Worm (Caenorhabditis elegans) whole organism, L2 larva: ENCODE data around the gene tiar-2.
"Not testable (repeated sequence)": the region's sequence is repeated elsewhere in the genome, so short reads cannot be mapped to it uniquely, and the experiment has no call there.

Experiments
- R02D3.7 ChIP-seq: fragments of 150-350 bp; optimal IDR thresholded peaks from 2 replicates; lab custom pipeline; 2014; ENCODE audit warnings: missing biosample characterization, missing genetic modification characterization
- Y55F3AM.14 ChIP-seq: fragments of 200-800 bp; sonication (Bioruptor generic); optimal IDR thresholded peaks from 2 replicates; lab custom pipeline; 2018; ENCODE audit warnings: mild to moderate bottlenecking, missing genetic modification characterization, missing compliant biosample characterization
- ZK546.5 ChIP-seq: sonication (generic microtip); optimal IDR thresholded peaks from 2 replicates; lab custom pipeline; 2017; ENCODE audit warnings: missing biosample characterization, missing genetic modification characterization
- alr-1 ChIP-seq: fragments of 150-350 bp; optimal IDR thresholded peaks from 2 replicates; lab custom pipeline; 2014; ENCODE audit warnings: missing biosample characterization, missing genetic modification characterization
- aly-2 ChIP-seq: fragments of 150-350 bp; optimal IDR thresholded peaks from 2 replicates; lab custom pipeline; 2014; ENCODE audit warnings: missing biosample characterization, missing genetic modification characterization
- ama-1 ChIP-seq: fragments of 150-350 bp; optimal IDR thresholded peaks from 2 replicates; lab custom pipeline; 2018; ENCODE audit warnings: inconsistent platforms
- blmp-1 ChIP-seq: sonication (generic microtip); optimal IDR thresholded peaks from 2 replicates; lab custom pipeline; 2017; ENCODE audit warnings: missing genetic modification characterization, mild to moderate bottlenecking, missing compliant biosample characterization, antibody characterized with exemption, moderate library complexity; ENCODE audit not compliant: insufficient read depth
- ceh-16 ChIP-seq: fragments of 150-350 bp; optimal IDR thresholded peaks from 2 replicates; lab custom pipeline; 2014; ENCODE audit warnings: missing biosample characterization, missing genetic modification characterization
- crh-2 ChIP-seq: sonication (generic microtip); optimal IDR thresholded peaks from 2 replicates; lab custom pipeline; 2017; ENCODE audit warnings: missing biosample characterization, missing genetic modification characterization
- dmd-4 ChIP-seq: sonication (generic microtip); optimal IDR thresholded peaks from 2 replicates; lab custom pipeline; 2017; ENCODE audit warnings: missing biosample characterization, missing genetic modification characterization
- egl-27 ChIP-seq: sonication (generic microtip); optimal IDR thresholded peaks from 3 replicates; lab custom pipeline; 2017; ENCODE audit warnings: missing biosample characterization, missing genetic modification reagents, missing genetic modification characterization
- gmeb-1 ChIP-seq: fragments of 150-350 bp; optimal IDR thresholded peaks from 2 replicates; lab custom pipeline; 2014; ENCODE audit warnings: missing biosample characterization, missing genetic modification characterization
- lin-11 ChIP-seq: fragments of 150-350 bp; sonication (generic microtip); optimal IDR thresholded peaks from 2 replicates; lab custom pipeline; 2014; ENCODE audit warnings: missing biosample characterization, missing genetic modification characterization, inconsistent platforms, mixed read lengths
- lin-13 ChIP-seq: fragments of 150-350 bp; optimal IDR thresholded peaks from 2 replicates; lab custom pipeline; 2014; ENCODE audit warnings: missing biosample characterization, missing genetic modification reagents, missing genetic modification characterization
- lin-39 ChIP-seq: fragments of 150-350 bp; optimal IDR thresholded peaks from 2 replicates; lab custom pipeline; 2014; ENCODE audit warnings: missing biosample characterization, missing genetic modification reagents, missing genetic modification characterization
- lsy-2 ChIP-seq, 2 experiments: fragments of 150-350 bp in 1 of 2; sonication (generic microtip) in 1 of 2; optimal IDR thresholded peaks; 2 replicates each; lab custom pipeline; 2014 to 2017; ENCODE audit warnings: missing biosample characterization in 2 of 2, missing genetic modification characterization in 2 of 2
- mab-5 ChIP-seq: fragments of 150-350 bp; optimal IDR thresholded peaks from 2 replicates; lab custom pipeline; 2014; ENCODE audit warnings: missing biosample characterization, missing genetic modification characterization
- mdl-1 ChIP-seq, 2 experiments: fragments of 150-350 bp in 1 of 2; sonication (generic microtip) in 1 of 2; optimal IDR thresholded peaks; 2 replicates each; lab custom pipeline; 2017; ENCODE audit warnings: missing biosample characterization in 2 of 2, missing genetic modification characterization in 2 of 2
- nhr-10 ChIP-seq: sonication (generic microtip); optimal IDR thresholded peaks from 2 replicates; lab custom pipeline; 2017; ENCODE audit warnings: missing biosample characterization, missing genetic modification characterization
- nhr-11 ChIP-seq: fragments of 150-350 bp; optimal IDR thresholded peaks from 2 replicates; lab custom pipeline; 2014; ENCODE audit warnings: missing biosample characterization, missing genetic modification characterization
- nhr-129 ChIP-seq: fragments of 150-350 bp; optimal IDR thresholded peaks from 2 replicates; lab custom pipeline; 2014; ENCODE audit warnings: missing biosample characterization, missing genetic modification characterization
- nhr-23 ChIP-seq: fragments of 150-350 bp; optimal IDR thresholded peaks from 2 replicates; lab custom pipeline; 2014; ENCODE audit warnings: missing biosample characterization, missing genetic modification reagents, missing genetic modification characterization
- nhr-25 ChIP-seq: fragments of 150-350 bp; sonication (generic microtip); optimal IDR thresholded peaks from 3 replicates; lab custom pipeline; 2014; ENCODE audit warnings: missing biosample characterization, missing genetic modification characterization
- nhr-77 ChIP-seq: fragments of 150-350 bp; optimal IDR thresholded peaks from 2 replicates; lab custom pipeline; 2014; ENCODE audit warnings: missing biosample characterization, missing genetic modification characterization
- peb-1 ChIP-seq: fragments of 150-350 bp; optimal IDR thresholded peaks from 2 replicates; lab custom pipeline; 2014; ENCODE audit warnings: missing biosample characterization, missing genetic modification characterization
- sem-4 ChIP-seq: fragments of 150-350 bp; optimal IDR thresholded peaks from 2 replicates; lab custom pipeline; 2014; ENCODE audit warnings: missing biosample characterization, missing genetic modification reagents, missing genetic modification characterization
- skn-1 ChIP-seq: sonication (generic microtip); optimal IDR thresholded peaks from 2 replicates; lab custom pipeline; 2017; ENCODE audit warnings: missing biosample characterization, missing genetic modification characterization
- sma-3 ChIP-seq: sonication (generic microtip); optimal IDR thresholded peaks from 2 replicates; lab custom pipeline; 2016; ENCODE audit warnings: missing genetic modification reagents, missing genetic modification characterization, missing compliant biosample characterization
- snpc-4 ChIP-seq: fragments of 150-350 bp; optimal IDR thresholded peaks from 2 replicates; lab custom pipeline; 2014; ENCODE audit warnings: missing biosample characterization, missing genetic modification characterization
- unc-39 ChIP-seq: fragments of 150-350 bp; optimal IDR thresholded peaks from 2 replicates; lab custom pipeline; 2014; ENCODE audit warnings: missing biosample characterization, missing genetic modification characterization
- unc-55 ChIP-seq: fragments of 150-350 bp; sonication (generic microtip); optimal IDR thresholded peaks from 3 replicates; lab custom pipeline; 2014; ENCODE audit warnings: missing biosample characterization, missing genetic modification reagents, missing genetic modification characterization
- zag-1 ChIP-seq: fragments of 150-350 bp; optimal IDR thresholded peaks from 2 replicates; lab custom pipeline; 2014; ENCODE audit warnings: missing biosample characterization, missing genetic modification characterization
- ztf-11 ChIP-seq: sonication (generic microtip); optimal IDR thresholded peaks from 2 replicates; lab custom pipeline; 2017; ENCODE audit warnings: missing biosample characterization, missing genetic modification characterization

The tiar-2 gene

DNA sequence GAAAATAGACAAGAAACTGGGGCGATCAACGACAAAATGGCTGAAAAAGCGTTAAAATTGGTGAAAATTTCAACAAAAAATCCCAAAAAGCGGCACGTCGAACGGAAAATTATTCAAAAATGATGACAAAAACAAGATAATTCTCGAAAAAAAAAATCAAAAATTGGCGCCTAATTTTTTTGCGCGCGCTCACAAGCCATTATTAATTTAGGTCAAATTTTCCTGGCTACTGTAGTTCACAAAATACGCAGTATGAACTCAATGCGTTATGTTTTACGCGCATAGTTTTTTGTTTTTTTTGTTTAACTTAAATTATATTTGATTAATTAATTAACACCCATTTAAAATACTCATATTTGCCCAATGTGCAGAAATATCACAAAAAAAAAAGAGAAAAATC is 29.2 kb upstream of the tiar-2 start:
- TF ChIP-seq ZK546.5 (tag; lab: Kevin White, UChicago) = no peak

DNA sequence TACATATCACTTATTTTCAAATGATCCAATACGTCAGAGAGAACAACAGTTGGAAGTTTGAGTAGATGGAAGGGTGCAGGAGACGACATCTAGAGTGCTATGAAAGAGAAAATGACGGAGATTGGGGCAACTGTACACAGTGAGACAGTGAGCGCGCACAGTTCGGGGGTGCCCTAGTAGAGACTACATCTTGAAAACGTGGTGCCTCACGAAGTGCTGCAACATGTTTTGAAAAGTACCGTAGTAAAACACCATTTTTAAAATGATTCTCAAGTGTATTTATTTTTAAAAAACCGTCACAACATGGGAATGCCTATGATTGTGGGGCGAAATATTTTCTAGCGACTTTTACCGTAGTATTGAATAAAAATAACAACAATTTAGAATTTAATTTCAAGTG is 14.8 kb upstream of the tiar-2 start, which contains the start of gene Y46G5A.39:
Gene Y46G5A.39 (minus strand): TSS at position 101 of the 400 bp plus-strand sequence.
- not testable (repeated sequence) for TF ChIP-seq unc-39 (tag; lab: Kevin White, UChicago); nhr-11; nhr-10

DNA sequence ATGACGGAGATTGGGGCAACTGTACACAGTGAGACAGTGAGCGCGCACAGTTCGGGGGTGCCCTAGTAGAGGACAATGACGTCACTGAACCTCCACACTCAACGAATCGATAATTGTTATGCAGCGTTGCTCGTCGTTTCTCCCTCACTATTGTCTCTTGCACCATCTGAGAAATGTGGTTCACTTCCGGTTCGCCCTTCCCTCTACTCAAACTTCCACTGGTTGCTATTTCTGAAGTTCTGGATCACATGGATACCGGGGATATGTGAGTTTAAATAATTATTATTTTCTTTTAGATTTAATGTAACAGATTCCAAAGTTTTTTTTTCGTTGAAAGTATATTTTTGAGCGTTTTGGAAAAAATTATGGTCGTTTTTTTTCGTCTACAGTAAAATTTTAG is 12.3 kb upstream of the tiar-2 start, which contains the start of the genes Y46G5A.7 and Y46G5A.8:
Gene Y46G5A.7 (minus strand): TSS at position 153 of the 400 bp plus-strand sequence.
Gene Y46G5A.8 (plus strand): TSS at position 159 of the 400 bp plus-strand sequence.
- TF ChIP-seq unc-39 (tag; lab: Kevin White, UChicago) = no peak
- no peak for TF ChIP-seq egl-27
- no peak for TF ChIP-seq aly-2 (tag; lab: Kevin White, UChicago)
- no peak for TF ChIP-seq sma-3
- TF ChIP-seq mdl-1 (tag; optimal IDR thresholded peaks at IDR 0.05; lab: Kevin White, UChicago) = no peak
- no peak for TF ChIP-seq nhr-23 (tag; lab: Kevin White, UChicago)
- TF ChIP-seq lsy-2 (tag; optimal IDR thresholded peaks at IDR 0.05; lab: Kevin White, UChicago) = no peak
- TF ChIP-seq nhr-129 (tag; lab: Kevin White, UChicago) = no peak
- no peak for TF ChIP-seq gmeb-1
- TF ChIP-seq, all 48 proteins: peak for 0

- TF ChIP-seq nhr-129 (tag; lab: Kevin White, UChicago) (no peak), unc-55 (GFP tag; lab: Kevin White, UChicago) (no peak), snpc-4 (no peak), alr-1 (tag; lab: Kevin White, UChicago) (no peak), lin-11 (tag; lab: Kevin White, UChicago) (no peak), lin-39 (tag; lab: Kevin White, UChicago) (no peak), zag-1 (tag; lab: Kevin White, UChicago) (no peak), ceh-16 (tag; lab: Kevin White, UChicago) (no peak), skn-1 (no peak), ZK546.5 (tag; lab: Kevin White, UChicago) (no peak), peb-1 (tag; lab: Kevin White, UChicago) (no peak), egl-27 (no peak), dmd-4 (tag; lab: Kevin White, UChicago) (no peak), Y55F3AM.14 (no peak), nhr-23 (tag; lab: Kevin White, UChicago) (no peak), unc-39 (tag; lab: Kevin White, UChicago) (no peak), nhr-77 (no peak), mdl-1 (tag; optimal IDR thresholded peaks at IDR 0.05; lab: Kevin White, UChicago) (no peak), crh-2 (tag; lab: Kevin White, UChicago) (no peak), lsy-2 (tag; optimal IDR thresholded peaks at IDR 0.05; lab: Kevin White, UChicago) (no peak)
- TF ChIP-seq, all 48 proteins: peak for 0
Observed at ce11 chrII:12760497-12760896, 8.0 kb upstream of the tiar-2 start, which contains the start of gene cnp-2. TSS of gene cnp-2 (plus strand) at chrII:12760797.

ce11 chrII:12764476-12764875 is 4.0 kb upstream of the tiar-2 start:
- TF ChIP-seq ztf-11 (tag; lab: Kevin White, UChicago) = no peak
- TF ChIP-seq ceh-16 (tag; lab: Kevin White, UChicago) = no peak
- no peak for TF ChIP-seq nhr-25
- no peak for TF ChIP-seq blmp-1 (tag; lab: Kevin White, UChicago)
- no peak for TF ChIP-seq ama-1 (lab: Kevin White, UChicago)
- no peak for TF ChIP-seq nhr-11
- TF ChIP-seq Y55F3AM.14 = no peak
- TF ChIP-seq lin-13 (GFP tag; lab: Kevin White, UChicago) = no peak
- no peak for TF ChIP-seq sma-3
- no peak for TF ChIP-seq gmeb-1
- no peak for TF ChIP-seq lin-39 (tag; lab: Kevin White, UChicago)
- no peak for TF ChIP-seq ZK546.5 (tag; lab: Kevin White, UChicago)
- TF ChIP-seq lin-11 (tag; lab: Kevin White, UChicago) = no peak
- no peak for TF ChIP-seq R02D3.7
- no peak for TF ChIP-seq mab-5 (tag; lab: Kevin White, UChicago)
- no peak for TF ChIP-seq sem-4
- TF ChIP-seq alr-1 (tag; lab: Kevin White, UChicago) = no peak
- TF ChIP-seq lsy-2 (tag; optimal IDR thresholded peaks at IDR 0.05; lab: Kevin White, UChicago) = no peak
- TF ChIP-seq nhr-10 = no peak
- no peak for TF ChIP-seq egl-27
